Fruit fly (Drosophila melanogaster) whole organism, embryonic: ENCODE measurements around the gene CG10298.

Source experiments
- Abd-B ChIP-seq: fragments of 200-800 bp; sonication (Bioruptor generic); optimal IDR thresholded peaks from 2 replicates; lab custom pipeline; 2018; ENCODE audit warnings: missing biosample characterization, mild to moderate bottlenecking, missing genetic modification characterization, moderate library complexity
- Adf1 ChIP-seq: fragments of 200-800 bp; sonication (Bioruptor generic); IDR thresholded peaks from 2 replicates; pipeline ENCODE4 v1.3.6; 2022; ENCODE audit warnings: missing biosample characterization, missing genetic modification characterization
- B-H2 ChIP-seq: fragments of 200-800 bp; sonication (Bioruptor generic); optimal IDR thresholded peaks from 2 replicates; lab custom pipeline; 2018; ENCODE audit warnings: missing biosample characterization, mild to moderate bottlenecking, missing genetic modification characterization
- C15 ChIP-seq: fragments of 200-800 bp; sonication (Bioruptor generic); IDR thresholded peaks from 3 replicates; pipeline ENCODE4 v1.3.6; 2022; ENCODE audit warnings: missing biosample characterization, missing genetic modification characterization
- CG10321 ChIP-seq: fragments of 200-800 bp; sonication (Bioruptor generic); IDR thresholded peaks from 2 replicates; pipeline ENCODE4 v1.3.6; 2022; ENCODE audit warnings: missing biosample characterization, missing genetic modification characterization
- CG11398 ChIP-seq: fragments of 200-800 bp; sonication (Bioruptor generic); optimal IDR thresholded peaks from 2 replicates; lab custom pipeline; 2016; ENCODE audit warnings: missing biosample characterization, missing genetic modification characterization
- CG12071 ChIP-seq: fragments of 200-800 bp; sonication (Bioruptor generic); optimal IDR thresholded peaks from 3 replicates; lab custom pipeline; 2018; ENCODE audit warnings: missing biosample characterization, mild to moderate bottlenecking, missing genetic modification characterization
- CG12299 ChIP-seq: fragments of 200-800 bp; sonication (Bioruptor generic); optimal IDR thresholded peaks from 2 replicates; lab custom pipeline; 2018; ENCODE audit warnings: missing biosample characterization, mild to moderate bottlenecking, missing genetic modification characterization
- CG12942 ChIP-seq: fragments of 200-800 bp; sonication (Bioruptor generic); optimal IDR thresholded peaks from 3 replicates; lab custom pipeline; 2016; ENCODE audit warnings: missing biosample characterization, missing genetic modification characterization
- CG13287 ChIP-seq: fragments of 200-800 bp; sonication (Bioruptor generic); IDR thresholded peaks from 2 replicates; pipeline ENCODE4 v1.3.6; 2022; ENCODE audit warnings: missing biosample characterization, missing genetic modification characterization; ENCODE audit not compliant: partially characterized antibody
- CG13296 ChIP-seq: fragments of 200-800 bp; sonication (Bioruptor generic); optimal IDR thresholded peaks from 3 replicates; lab custom pipeline; 2018; ENCODE audit warnings: missing biosample characterization, mild to moderate bottlenecking, missing genetic modification characterization
- CG13775 ChIP-seq: fragments of 200-800 bp; sonication (Bioruptor generic); optimal IDR thresholded peaks from 3 replicates; lab custom pipeline; 2017; ENCODE audit warnings: missing biosample characterization, mild to moderate bottlenecking, missing genetic modification characterization
- CG15073 ChIP-seq: fragments of 200-800 bp; sonication (Bioruptor generic); optimal IDR thresholded peaks from 2 replicates; lab custom pipeline; 2016; ENCODE audit warnings: missing biosample characterization, missing genetic modification characterization
- CG1603 ChIP-seq: fragments of 200-800 bp; sonication (Bioruptor generic); optimal IDR thresholded peaks from 2 replicates; lab custom pipeline; 2019; ENCODE audit warnings: missing biosample characterization, mild to moderate bottlenecking, missing genetic modification characterization, moderate library complexity
- CG17912 ChIP-seq: fragments of 200-800 bp; sonication (Bioruptor generic); optimal IDR thresholded peaks from 2 replicates; lab custom pipeline; 2018; ENCODE audit warnings: missing biosample characterization, mild to moderate bottlenecking, missing genetic modification characterization
- CG1832 ChIP-seq: fragments of 200-800 bp; sonication (Bioruptor generic); optimal IDR thresholded peaks from 2 replicates; lab custom pipeline; 2017; ENCODE audit warnings: missing biosample characterization, mild to moderate bottlenecking, missing genetic modification characterization, inconsistent platforms
- CG2202 ChIP-seq: fragments of 200-800 bp; sonication (Bioruptor generic); optimal IDR thresholded peaks from 2 replicates; lab custom pipeline; 2018; ENCODE audit warnings: missing biosample characterization, mild to moderate bottlenecking, missing genetic modification characterization
- CG3065 ChIP-seq: fragments of 200-800 bp; sonication (Bioruptor generic); optimal IDR thresholded peaks from 2 replicates; lab custom pipeline; 2016; ENCODE audit warnings: missing biosample characterization, missing genetic modification characterization
- CG32772 ChIP-seq: fragments of 200-800 bp; sonication (Bioruptor generic); IDR thresholded peaks from 2 replicates; pipeline ENCODE4 v1.3.6; 2022; ENCODE audit warnings: missing biosample characterization, missing genetic modification characterization
- CG33557 ChIP-seq: fragments of 200-800 bp; sonication (Bioruptor generic); optimal IDR thresholded peaks from 2 replicates; lab custom pipeline; 2019; ENCODE audit warnings: missing biosample characterization, mild to moderate bottlenecking, missing genetic modification characterization, moderate library complexity
- CG34376 ChIP-seq: fragments of 200-800 bp; sonication (Bioruptor generic); optimal IDR thresholded peaks from 2 replicates; lab custom pipeline; 2018; ENCODE audit warnings: missing biosample characterization, mild to moderate bottlenecking, missing genetic modification characterization
- CG6175 ChIP-seq: fragments of 200-800 bp; sonication (Bioruptor generic); IDR thresholded peaks from 3 replicates; pipeline ENCODE4 v1.3.6; 2022; ENCODE audit warnings: missing biosample characterization, missing genetic modification characterization
- CG6683 ChIP-seq: fragments of 200-800 bp; sonication (Bioruptor generic); optimal IDR thresholded peaks from 2 replicates; lab custom pipeline; 2017; ENCODE audit warnings: missing biosample characterization, mild to moderate bottlenecking, missing genetic modification characterization, missing genetic modification reagents
- CG9609 ChIP-seq: fragments of 200-800 bp; sonication (Bioruptor generic); optimal IDR thresholded peaks from 3 replicates; lab custom pipeline; 2016; ENCODE audit warnings: missing biosample characterization, missing genetic modification characterization
- CG9727 ChIP-seq: fragments of 200-800 bp; sonication (Bioruptor generic); optimal IDR thresholded peaks from 3 replicates; lab custom pipeline; 2017; ENCODE audit warnings: missing biosample characterization, mild to moderate bottlenecking, missing genetic modification characterization
- Deaf1 ChIP-seq: fragments of 200-800 bp; optimal IDR thresholded peaks from 3 replicates; lab custom pipeline; 2019; ENCODE audit warnings: missing biosample characterization, mild to moderate bottlenecking, missing genetic modification characterization, moderate library complexity
- Dip2 ChIP-seq: fragments of 200-800 bp; sonication (Bioruptor generic); IDR thresholded peaks from 2 replicates; pipeline ENCODE4 v1.3.6; 2022; ENCODE audit warnings: missing biosample characterization, missing genetic modification characterization
- ERR ChIP-seq: fragments of 200-800 bp; sonication (Bioruptor generic); optimal IDR thresholded peaks from 2 replicates; lab custom pipeline; 2016; ENCODE audit warnings: missing biosample characterization, missing genetic modification characterization
- Ets65A ChIP-seq: fragments of 200-800 bp; sonication (Bioruptor generic); peaks from one replicate; lab custom pipeline; 2016; ENCODE audit warnings: missing biosample characterization, missing genetic modification characterization
- Fer2 ChIP-seq: fragments of 200-800 bp; sonication (Bioruptor generic); optimal IDR thresholded peaks from 2 replicates; lab custom pipeline; 2018; ENCODE audit warnings: missing biosample characterization, mild to moderate bottlenecking, missing genetic modification characterization, moderate library complexity
- Pdp1 ChIP-seq, 2 experiments: fragments of 200-800 bp; sonication (Bioruptor generic); optimal IDR thresholded peaks; 3 replicates each; lab custom pipeline; 2016; ENCODE audit warnings: missing biosample characterization in 2 of 2, missing genetic modification characterization in 2 of 2, mild to moderate bottlenecking in 1 of 2, moderate library complexity in 1 of 2
- Sox100B ChIP-seq: fragments of 200-800 bp; sonication (Bioruptor generic); optimal IDR thresholded peaks from 3 replicates; lab custom pipeline; 2018; ENCODE audit warnings: missing biosample characterization, mild to moderate bottlenecking, missing genetic modification characterization
- TFAM ChIP-seq: fragments of 200-800 bp; sonication (Bioruptor generic); optimal IDR thresholded peaks from 2 replicates; lab custom pipeline; 2017; ENCODE audit warnings: missing biosample characterization, missing genetic modification characterization, inconsistent platforms
- Xbp1 ChIP-seq: fragments of 200-800 bp; sonication (Bioruptor generic); optimal IDR thresholded peaks from 3 replicates; lab custom pipeline; 2016; ENCODE audit warnings: missing biosample characterization, mild to moderate bottlenecking, missing genetic modification characterization
- bcd ChIP-seq: fragments of 200-800 bp; sonication (Bioruptor generic); optimal IDR thresholded peaks from 2 replicates; lab custom pipeline; 2017; ENCODE audit warnings: missing biosample characterization, mild to moderate bottlenecking, missing genetic modification characterization
- cato ChIP-seq: fragments of 200-800 bp; sonication (Bioruptor generic); optimal IDR thresholded peaks from 2 replicates; lab custom pipeline; 2016; ENCODE audit warnings: missing biosample characterization, missing genetic modification characterization, borderline replicate concordance
- dimm ChIP-seq: fragments of 200-800 bp; sonication (Bioruptor generic); IDR thresholded peaks from 2 replicates; pipeline ENCODE4 v1.3.6; 2022; ENCODE audit warnings: missing biosample characterization, missing genetic modification characterization
- dysf ChIP-seq: fragments of 200-800 bp; sonication (Bioruptor generic); IDR thresholded peaks from 3 replicates; pipeline ENCODE4 v1.3.6; 2022; ENCODE audit warnings: missing biosample characterization, missing genetic modification characterization
- ems ChIP-seq: fragments of 200-800 bp; sonication (Bioruptor generic); optimal IDR thresholded peaks from 3 replicates; lab custom pipeline; 2016; ENCODE audit warnings: missing biosample characterization, missing genetic modification characterization
- fru ChIP-seq: fragments of >200 bp; optimal IDR thresholded peaks from 2 replicates; lab custom pipeline; 2017
- gfzf ChIP-seq: fragments of 200-800 bp; sonication (Bioruptor generic); optimal IDR thresholded peaks from 2 replicates; lab custom pipeline; 2016; ENCODE audit warnings: missing biosample characterization, mild to moderate bottlenecking, missing genetic modification characterization, moderate library complexity
- gsb ChIP-seq: fragments of 200-800 bp; sonication (Bioruptor generic); IDR thresholded peaks from 2 replicates; pipeline ENCODE4 v1.3.6; 2022; ENCODE audit warnings: missing biosample characterization, missing genetic modification characterization
- her ChIP-seq: fragments of 200-800 bp; sonication (Bioruptor generic); optimal IDR thresholded peaks from 2 replicates; lab custom pipeline; 2016; ENCODE audit warnings: missing biosample characterization, missing genetic modification characterization
- jigr1 ChIP-seq: fragments of 200-800 bp; sonication (Bioruptor generic); IDR thresholded peaks from 3 replicates; pipeline ENCODE4 v1.3.6; 2022; ENCODE audit warnings: missing biosample characterization, missing genetic modification characterization
- jumu ChIP-seq: fragments of 200-800 bp; sonication (Bioruptor generic); optimal IDR thresholded peaks from 3 replicates; lab custom pipeline; 2016; ENCODE audit warnings: missing biosample characterization, missing genetic modification characterization
- nmo ChIP-seq: fragments of 200-800 bp; sonication (Bioruptor generic); optimal IDR thresholded peaks from 2 replicates; lab custom pipeline; 2018; ENCODE audit warnings: missing biosample characterization, mild to moderate bottlenecking, missing genetic modification characterization, moderate library complexity
- phol ChIP-seq: fragments of 200-800 bp; sonication (Bioruptor generic); optimal IDR thresholded peaks from 3 replicates; lab custom pipeline; 2018; ENCODE audit warnings: missing biosample characterization, mild to moderate bottlenecking, missing genetic modification characterization, moderate library complexity
- schlank ChIP-seq: fragments of 200-800 bp; sonication (Bioruptor generic); optimal IDR thresholded peaks from 2 replicates; lab custom pipeline; 2018; ENCODE audit warnings: missing biosample characterization, mild to moderate bottlenecking, missing genetic modification characterization
- shn ChIP-seq: fragments of 200-800 bp; sonication (Bioruptor generic); optimal IDR thresholded peaks from 3 replicates; lab custom pipeline; 2016; ENCODE audit warnings: missing biosample characterization, missing genetic modification characterization
- trh ChIP-seq: fragments of 200-800 bp; sonication (Bioruptor generic); optimal IDR thresholded peaks from 2 replicates; lab custom pipeline; 2016; ENCODE audit warnings: missing biosample characterization, missing genetic modification characterization
- ttk ChIP-seq: fragments of 200-800 bp; sonication (Bioruptor generic); IDR thresholded peaks from 2 replicates; pipeline ENCODE4 v2.1.2; 2022; ENCODE audit warnings: missing biosample characterization, missing genetic modification characterization
- vnd ChIP-seq: fragments of 200-800 bp; sonication (Bioruptor generic); IDR thresholded peaks from 3 replicates; pipeline ENCODE4 v1.3.6; 2022; ENCODE audit warnings: missing biosample characterization, missing genetic modification characterization; ENCODE audit not compliant: partially characterized antibody
- z ChIP-seq: fragments of 200-800 bp; sonication (Bioruptor generic); IDR thresholded peaks from 3 replicates; pipeline ENCODE4 v1.3.6; 2022; ENCODE audit warnings: missing biosample characterization, missing genetic modification characterization

CG10298 gene

dm6 chr3R:6345814-6346213, 3.0 kb downstream of the CG10298 start, which contains the start of the genes SmD2 and CG18048 (continued):
- peak; percentile 5 for TF ChIP-seq Abd-B
- TF ChIP-seq CG9727 (GFP tag; lab: Kevin White, UChicago) = peak; percentile 14
- TF ChIP-seq CG17912 (GFP tag; lab: Kevin White, UChicago) = no peak
- TF ChIP-seq jumu (GFP tag; lab: Kevin White, UChicago) = no peak
- no peak for TF ChIP-seq CG6175 (GFP tag; lab: Robert Waterston, UW)
- TF ChIP-seq CG33557 (GFP tag; lab: Kevin White, UChicago) = no peak
- peak in 1 of 2 experiments; percentile 47 for TF ChIP-seq Pdp1 (GFP tag; optimal IDR thresholded peaks at IDR 0.05; lab: Kevin White, UChicago)
- TF ChIP-seq fru (lab: Kevin White, UChicago) = no peak
- TF ChIP-seq gfzf (GFP tag; lab: Kevin White, UChicago) = peak; percentile 86
- TF ChIP-seq vnd = peak; percentile 75
- no peak for TF ChIP-seq Fer2
- no peak for TF ChIP-seq Dip2 (GFP tag; lab: Robert Waterston, UW)
- no peak for TF ChIP-seq shn (GFP tag; lab: Kevin White, UChicago)
- no peak for TF ChIP-seq CG6683
- no peak for TF ChIP-seq z (GFP tag; lab: Robert Waterston, UW)
- no peak for TF ChIP-seq CG1832 (GFP tag; lab: Kevin White, UChicago)
- TF ChIP-seq ERR (GFP tag; lab: Kevin White, UChicago) = no peak
- TF ChIP-seq CG32772 = no peak
- no peak for TF ChIP-seq Ets65A (GFP tag; lab: Kevin White, UChicago)
- TF ChIP-seq CG3065 (GFP tag; lab: Kevin White, UChicago) = no peak
- no peak for TF ChIP-seq cato
- TF ChIP-seq nmo = peak; percentile 70
- TF ChIP-seq gsb = no peak
- TF ChIP-seq CG9609 = no peak
- TF ChIP-seq CG12942 (GFP tag; lab: Kevin White, UChicago) = no peak
- TF ChIP-seq phol (tag; lab: Kevin White, UChicago) = peak; percentile 73
- peak; percentile 85 for TF ChIP-seq CG13287 (GFP tag; lab: Robert Waterston, UW)
- no peak for TF ChIP-seq C15 (GFP tag; lab: Robert Waterston, UW)
- TF ChIP-seq CG1603 (tag; lab: Kevin White, UChicago) = peak; percentile 13
- TF ChIP-seq CG13775 (GFP tag; lab: Kevin White, UChicago) = peak; percentile 27
- TF ChIP-seq TFAM (GFP tag; lab: Kevin White, UChicago) = no peak
- TF ChIP-seq jigr1 (GFP tag; lab: Robert Waterston, UW) = no peak
- TF ChIP-seq Xbp1 = peak; percentile 8
- TF ChIP-seq ems (GFP tag; lab: Kevin White, UChicago) = no peak
- no peak for TF ChIP-seq Sox100B (GFP tag; lab: Kevin White, UChicago)
- TF ChIP-seq her (GFP tag; lab: Kevin White, UChicago) = no peak
- no peak for TF ChIP-seq trh (GFP tag; lab: Kevin White, UChicago)
- TF ChIP-seq CG10321 (GFP tag; lab: Robert Waterston, UW) = no peak
- peak; percentile 50 for TF ChIP-seq Deaf1 (tag; lab: Kevin White, UChicago)
- no peak for TF ChIP-seq CG12071 (GFP tag; lab: Kevin White, UChicago)
- TF ChIP-seq CG34376 (GFP tag; lab: Kevin White, UChicago) = no peak
- no peak for TF ChIP-seq dimm (GFP tag; lab: Robert Waterston, UW)
- no peak for TF ChIP-seq ttk
- TF ChIP-seq CG13296 (GFP tag; lab: Kevin White, UChicago) = no peak
- no peak for TF ChIP-seq CG2202 (tag; lab: Kevin White, UChicago)
- no peak for TF ChIP-seq dysf (GFP tag; lab: Robert Waterston, UW)
- no peak for TF ChIP-seq CG11398 (GFP tag; lab: Kevin White, UChicago)
- TF ChIP-seq Adf1 = no peak
- no peak for TF ChIP-seq CG15073 (GFP tag; lab: Kevin White, UChicago)
- no peak for TF ChIP-seq CG12299 (tag; lab: Kevin White, UChicago)
- peak; percentile 12 for TF ChIP-seq bcd (GFP tag; lab: Kevin White, UChicago)
- TF ChIP-seq B-H2 (GFP tag; lab: Kevin White, UChicago) = no peak
- TF ChIP-seq schlank (tag; lab: Kevin White, UChicago) = no peak
